Fruit fly (Drosophila melanogaster) whole organism, wandering third instar larva: ENCODE measurements around the gene Brms1.
A peak's percentile ranks its signal among the peaks of the same experiment; 100 is the strongest.

Source experiments
- Abd-B ChIP-seq: fragments of >200 bp; optimal IDR thresholded peaks from 2 replicates; lab custom pipeline; 2017; ENCODE audit warnings: missing biosample characterization, missing genetic modification characterization
- CrebA ChIP-seq: fragments of 200-800 bp; sonication (Bioruptor generic); optimal IDR thresholded peaks from 2 replicates; lab custom pipeline; 2016; ENCODE audit warnings: missing biosample characterization, mild to moderate bottlenecking, missing genetic modification characterization, borderline replicate concordance
- Dif ChIP-seq: fragments of 200-275, 200-300 bp; sonication (Bioruptor generic); optimal IDR thresholded peaks from 2 replicates; lab custom pipeline; 2018; ENCODE audit warnings: missing biosample characterization, missing genetic modification characterization; ENCODE audit not compliant: partially characterized antibody
- HLH106 ChIP-seq: fragments of 200-800 bp; optimal IDR thresholded peaks from 3 replicates; lab custom pipeline; 2019; ENCODE audit warnings: missing biosample characterization, mild to moderate bottlenecking, missing genetic modification characterization, moderate library complexity
- Hnf4 ChIP-seq: fragments of 200-800 bp; sonication (Bioruptor generic); optimal IDR thresholded peaks from 2 replicates; lab custom pipeline; 2016; ENCODE audit warnings: missing biosample characterization, mild to moderate bottlenecking, missing genetic modification characterization
- Hr83 ChIP-seq: fragments of 200-300 bp; sonication (Bioruptor generic); optimal IDR thresholded peaks from 2 replicates; lab custom pipeline; 2016; ENCODE audit warnings: missing biosample characterization, mild to moderate bottlenecking, missing genetic modification characterization, moderate library complexity; ENCODE audit not compliant: poor library complexity, severe bottlenecking
- Myc ChIP-seq: fragments of >200 bp; optimal IDR thresholded peaks from 2 replicates; lab custom pipeline; 2017
- dmrt93B ChIP-seq: fragments of 200-800 bp; sonication (Bioruptor generic); optimal IDR thresholded peaks from 2 replicates; lab custom pipeline; 2018; ENCODE audit warnings: missing biosample characterization, mild to moderate bottlenecking, missing genetic modification characterization
- jim ChIP-seq: fragments of 175-275, 200-325 bp; sonication (Bioruptor generic); optimal IDR thresholded peaks from 2 replicates; lab custom pipeline; 2016; ENCODE audit warnings: missing biosample characterization, mild to moderate bottlenecking, missing genetic modification characterization
- lola ChIP-seq: fragments of >200 bp; optimal IDR thresholded peaks from 2 replicates; lab custom pipeline; 2017; ENCODE audit warnings: missing biosample characterization, missing genetic modification characterization
- pan ChIP-seq: fragments of >200 bp; optimal IDR thresholded peaks from 2 replicates; lab custom pipeline; 2017
- sv ChIP-seq: fragments of 200-800 bp; sonication (Bioruptor generic); optimal IDR thresholded peaks from 3 replicates; lab custom pipeline; 2016; ENCODE audit warnings: missing biosample characterization, missing genetic modification characterization
- usp ChIP-seq: fragments of >200 bp; optimal IDR thresholded peaks from 2 replicates; lab custom pipeline; 2017; ENCODE audit warnings: missing biosample characterization, missing genetic modification characterization
- woc ChIP-seq: sonication (Bioruptor generic); optimal IDR thresholded peaks from 2 replicates; lab custom pipeline; 2016; ENCODE audit warnings: missing biosample characterization, mild to moderate bottlenecking, missing genetic modification characterization

DNA sequence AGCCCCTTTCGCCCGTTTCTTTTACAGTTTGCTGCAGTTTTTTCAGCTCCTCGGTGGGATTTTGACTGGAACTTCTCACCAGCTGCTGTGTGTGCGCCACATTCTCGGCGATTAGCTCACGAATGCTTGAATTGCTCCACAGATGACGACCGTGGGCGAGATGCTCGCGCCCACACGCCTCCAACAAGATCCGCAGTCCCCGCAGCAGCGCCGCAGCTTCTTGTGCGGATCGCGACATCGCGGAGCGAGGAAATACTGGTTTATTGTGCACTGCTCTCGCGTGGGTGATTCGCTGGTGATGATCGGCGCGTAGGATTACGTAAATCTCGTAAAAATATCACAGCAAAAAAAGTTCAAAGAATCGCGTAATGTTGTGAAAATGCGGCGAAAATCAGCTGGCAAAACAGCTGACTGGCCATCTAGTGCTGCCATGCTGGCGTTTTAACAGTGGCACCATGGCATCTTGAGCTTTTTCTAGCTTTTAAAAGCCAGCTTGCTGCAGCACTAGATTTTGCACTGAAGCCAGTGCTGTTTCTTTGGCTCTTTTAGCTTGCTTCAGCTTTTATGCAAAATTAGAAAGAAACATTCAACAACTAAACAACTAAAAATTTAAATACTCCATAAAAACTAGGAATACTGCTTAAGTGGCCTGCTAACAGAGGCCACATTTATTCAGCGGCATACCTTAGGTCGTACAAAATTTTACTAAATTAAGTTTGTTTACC lies 8.5 kb downstream of the Brms1 start, which contains the start of gene Coq8:
- TF ChIP-seq woc (GFP tag; lab: Kevin White, UChicago) (peak; percentile 87), CrebA (GFP tag; lab: Kevin White, UChicago) (no peak), Dif (GFP tag; lab: Kevin White, UChicago) (no peak), Abd-B (GFP tag; lab: Kevin White, UChicago) (no peak), lola (no peak), pan (no peak), Myc (peak; percentile 91), dmrt93B (GFP tag; lab: Kevin White, UChicago) (no peak), jim (no peak), HLH106 (tag; lab: Kevin White, UChicago) (no peak), sv (GFP tag; lab: Kevin White, UChicago) (no peak), Hr83 (GFP tag; lab: Kevin White, UChicago) (no peak), Hnf4 (no peak), usp (GFP tag; lab: Kevin White, UChicago) (no peak)
